Worm (Caenorhabditis elegans): Measurements from ENCODE around the gene K08E7.5.

ce11 chrIV:12527217-12527616, 46.0 kb upstream of the K08E7.5 start, which contains the start of gene F53B2.8:
- TF ChIP-seq C04F5.9 (tag; optimal IDR thresholded peaks at IDR 0.05) (no peak), tbx-2 (tag; optimal IDR thresholded peaks at IDR 0.05) (no peak), ztf-4 (tag; optimal IDR thresholded peaks at IDR 0.05) (no peak), alr-1 (tag; optimal IDR thresholded peaks at IDR 0.05; ENCODE audit: borderline replicate concordance) (no peak), lin-15B (tag; optimal IDR thresholded peaks at IDR 0.05) (no peak), snpc-4 (tag; optimal IDR thresholded peaks at IDR 0.05) (peak; percentile 21), xbp-1 (tag; optimal IDR thresholded peaks at IDR 0.05) (no peak), aly-2 (tag; optimal IDR thresholded peaks at IDR 0.05) (no peak), fkh-8 (tag; optimal IDR thresholded peaks at IDR 0.05) (no peak), nhr-19 (GFP tag; conservative IDR thresholded peaks at IDR 0.05) (no peak), efl-3 (GFP tag; optimal IDR thresholded peaks at IDR 0.05) (no peak)
